Fruit fly (Drosophila melanogaster) whole organism, pupa: ENCODE results near the gene Cyp4g15.

Experiments
- CG10348 ChIP-seq: fragments of 200-800 bp; sonication (Bioruptor generic); IDR thresholded peaks from 2 replicates; pipeline ENCODE4 v1.3.6; 2022; ENCODE audit warnings: missing biosample characterization, missing genetic modification characterization
- CG12605 ChIP-seq: fragments of 200-800 bp; sonication (Bioruptor generic); IDR thresholded peaks from 2 replicates; pipeline ENCODE4 v1.3.6; 2022; ENCODE audit warnings: missing biosample characterization, missing genetic modification characterization
- CG13204 ChIP-seq: fragments of 200-800 bp; sonication (Bioruptor generic); optimal IDR thresholded peaks from 2 replicates; lab custom pipeline; 2018; ENCODE audit warnings: missing biosample characterization, mild to moderate bottlenecking, missing genetic modification characterization, moderate library complexity
- CG14655 ChIP-seq: fragments of 200-800 bp; sonication (Bioruptor generic); optimal IDR thresholded peaks from 3 replicates; lab custom pipeline; 2017; ENCODE audit warnings: mild to moderate bottlenecking, missing biosample characterization, missing genetic modification reagents, missing genetic modification characterization
- CG15710 ChIP-seq: fragments of 200-800 bp; sonication (Bioruptor generic); optimal IDR thresholded peaks from 2 replicates; lab custom pipeline; 2018; ENCODE audit warnings: missing biosample characterization, mild to moderate bottlenecking, missing genetic modification characterization, moderate library complexity
- CG17806 ChIP-seq: fragments of 200-800 bp; sonication (Bioruptor generic); optimal IDR thresholded peaks from 2 replicates; lab custom pipeline; 2018; ENCODE audit warnings: missing biosample characterization, mild to moderate bottlenecking, missing genetic modification characterization, moderate library complexity
- CG32121 ChIP-seq: fragments of 200-800 bp; sonication (Bioruptor generic); IDR thresholded peaks from 2 replicates; pipeline ENCODE4 v1.3.6; 2022; ENCODE audit warnings: missing biosample characterization, missing genetic modification characterization
- CG34367 ChIP-seq: fragments of 200-800 bp; sonication (Bioruptor generic); optimal IDR thresholded peaks from 2 replicates; lab custom pipeline; 2018; ENCODE audit warnings: missing biosample characterization, mild to moderate bottlenecking, missing genetic modification characterization
- CG4496 ChIP-seq: fragments of 200-800 bp; sonication (Bioruptor generic); IDR thresholded peaks from 3 replicates; pipeline ENCODE4 v1.3.6; 2022; ENCODE audit warnings: missing biosample characterization, missing genetic modification characterization
- CG8159 ChIP-seq: fragments of 200-800 bp; sonication (Bioruptor generic); optimal IDR thresholded peaks from 3 replicates; lab custom pipeline; 2018; ENCODE audit warnings: missing biosample characterization, mild to moderate bottlenecking, missing genetic modification characterization, moderate library complexity
- CG8301 ChIP-seq: fragments of 200-800 bp; sonication (Bioruptor generic); optimal IDR thresholded peaks from 2 replicates; lab custom pipeline; 2018; ENCODE audit warnings: missing biosample characterization, mild to moderate bottlenecking, missing genetic modification characterization
- CG9948 ChIP-seq: fragments of 200-800 bp; sonication (Bioruptor generic); optimal IDR thresholded peaks from 2 replicates; lab custom pipeline; 2018; ENCODE audit warnings: missing biosample characterization, mild to moderate bottlenecking, missing genetic modification characterization, moderate library complexity
- D1 ChIP-seq: fragments of 200-800 bp; sonication (Bioruptor generic); optimal IDR thresholded peaks from 2 replicates; lab custom pipeline; 2018; ENCODE audit warnings: missing biosample characterization, mild to moderate bottlenecking, missing genetic modification characterization, moderate library complexity
- EcR ChIP-seq: fragments of 200-800 bp; sonication (Bioruptor generic); optimal IDR thresholded peaks from 3 replicates; lab custom pipeline; 2019; ENCODE audit warnings: missing biosample characterization, missing genetic modification characterization, mild to moderate bottlenecking, moderate library complexity, missing genetic modification reagents
- Ets98B ChIP-seq: fragments of 200-800 bp; sonication (Bioruptor generic); IDR thresholded peaks from 2 replicates; pipeline ENCODE4 v1.3.6; 2022; ENCODE audit warnings: missing biosample characterization, missing genetic modification characterization
- Pif1A ChIP-seq: fragments of 200-800 bp; sonication (Bioruptor generic); optimal IDR thresholded peaks from 3 replicates; lab custom pipeline; 2016; ENCODE audit warnings: missing biosample characterization, missing genetic modification characterization
- Pif1B ChIP-seq: fragments of 200-800 bp; sonication (Bioruptor generic); optimal IDR thresholded peaks from 3 replicates; lab custom pipeline; 2016; ENCODE audit warnings: missing biosample characterization, missing genetic modification characterization
- Snoo ChIP-seq: fragments of 200-800 bp; sonication (Bioruptor generic); optimal IDR thresholded peaks from 3 replicates; lab custom pipeline; 2017; ENCODE audit warnings: missing biosample characterization, mild to moderate bottlenecking, missing genetic modification characterization, inconsistent platforms
- fd96Ca ChIP-seq: fragments of 200-800 bp; sonication (Bioruptor generic); IDR thresholded peaks from 3 replicates; pipeline ENCODE4 v1.3.6; 2022; ENCODE audit warnings: missing biosample characterization, missing genetic modification characterization
- gl ChIP-seq: fragments of 200-800 bp; sonication (Bioruptor generic); optimal IDR thresholded peaks from 2 replicates; lab custom pipeline; 2018; ENCODE audit warnings: missing biosample characterization, mild to moderate bottlenecking, missing genetic modification characterization
- rn ChIP-seq: fragments of 200-800 bp; sonication (Bioruptor generic); IDR thresholded peaks from 2 replicates; pipeline ENCODE4 v1.3.6; 2022; ENCODE audit warnings: missing biosample characterization, missing genetic modification characterization

Gene Cyp4g15

dm6 chrX:11511955-11512354, 35.1 kb downstream of the Cyp4g15 start:
- TF ChIP-seq CG17806 (tag; lab: Kevin White, UChicago) (no peak), CG32121 (0 out of 2 replicates have a peak, but pooled peaks have one; percentile 15), CG10348 (no peak), CG15710 (tag; lab: Kevin White, UChicago) (no peak), Ets98B (GFP tag; lab: Robert Waterston, UW) (no peak), EcR (no peak), CG12605 (GFP tag; lab: Robert Waterston, UW) (no peak), rn (GFP tag; lab: Robert Waterston, UW) (no peak)

dm6 chrX:11512868-11513267, 36.0 kb downstream of the Cyp4g15 start:
- TF ChIP-seq CG15710 (tag; lab: Kevin White, UChicago) = no peak
- no peak for TF ChIP-seq CG10348
- no peak for TF ChIP-seq CG8301 (tag; lab: Kevin White, UChicago)
- TF ChIP-seq CG4496 (GFP tag; lab: Robert Waterston, UW) = no peak
- no peak for TF ChIP-seq CG9948 (tag; lab: Kevin White, UChicago)
- TF ChIP-seq CG17806 (tag; lab: Kevin White, UChicago) = no peak
- TF ChIP-seq EcR = no peak
- TF ChIP-seq CG8159 = no peak
- no peak for TF ChIP-seq gl (tag; lab: Kevin White, UChicago)
- no peak for TF ChIP-seq CG14655
- TF ChIP-seq Pif1B (GFP tag; lab: Kevin White, UChicago) = no peak
- no peak for TF ChIP-seq CG13204 (GFP tag; lab: Kevin White, UChicago)
- TF ChIP-seq rn (GFP tag; lab: Robert Waterston, UW) = no peak
- TF ChIP-seq D1 (tag; lab: Kevin White, UChicago) = no peak
- TF ChIP-seq CG34367 (tag; lab: Kevin White, UChicago) = no peak
- TF ChIP-seq fd96Ca (GFP tag; lab: Robert Waterston, UW) = no peak
- no peak for TF ChIP-seq CG12605 (GFP tag; lab: Robert Waterston, UW)
- TF ChIP-seq CG32121 = no peak

- TF ChIP-seq CG13204 (GFP tag; lab: Kevin White, UChicago) (no peak), Pif1A (GFP tag; lab: Kevin White, UChicago) (no peak), CG10348 (no peak), CG4496 (GFP tag; lab: Robert Waterston, UW) (no peak), CG14655 (no peak), CG15710 (tag; lab: Kevin White, UChicago) (no peak), CG9948 (tag; lab: Kevin White, UChicago) (no peak), EcR (no peak), Ets98B (GFP tag; lab: Robert Waterston, UW) (no peak), rn (GFP tag; lab: Robert Waterston, UW) (no peak), D1 (tag; lab: Kevin White, UChicago) (no peak), CG34367 (tag; lab: Kevin White, UChicago) (no peak), fd96Ca (GFP tag; lab: Robert Waterston, UW) (no peak), gl (tag; lab: Kevin White, UChicago) (no peak), Pif1B (GFP tag; lab: Kevin White, UChicago) (no peak), CG17806 (tag; lab: Kevin White, UChicago) (no peak), CG12605 (GFP tag; lab: Robert Waterston, UW) (no peak), CG32121 (no peak), CG8159 (no peak)
These were observed 38.7 kb downstream of the Cyp4g15 start for dm6 chrX:11515550-11515949.

DNA sequence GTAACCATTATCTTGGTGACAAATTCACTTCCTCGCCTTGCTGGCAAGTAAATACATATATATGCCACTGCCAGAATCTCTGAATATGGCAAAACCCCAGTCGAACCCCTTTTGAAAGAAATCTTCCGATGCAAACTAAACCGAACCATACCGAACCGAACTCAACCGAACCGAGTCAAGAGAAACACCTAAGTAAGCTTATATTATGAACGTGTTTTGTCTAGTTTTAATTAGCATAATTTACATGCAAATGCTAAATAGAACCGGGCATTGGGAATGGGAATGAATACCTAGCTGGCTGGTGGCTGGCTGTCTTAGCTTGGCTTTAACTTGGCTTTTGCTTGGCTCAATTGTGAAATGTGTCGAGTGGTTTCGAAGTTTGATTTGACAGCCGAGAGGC, 40.4 kb downstream of the Cyp4g15 start:
- TF ChIP-seq CG14655 (no peak), CG13204 (GFP tag; lab: Kevin White, UChicago) (no peak), CG10348 (no peak), CG12605 (GFP tag; lab: Robert Waterston, UW) (no peak), CG9948 (tag; lab: Kevin White, UChicago) (no peak), D1 (tag; lab: Kevin White, UChicago) (no peak), Snoo (tag; lab: Kevin White, UChicago) (no peak), Pif1A (GFP tag; lab: Kevin White, UChicago) (no peak), CG34367 (tag; lab: Kevin White, UChicago) (no peak), CG32121 (no peak), CG4496 (GFP tag; lab: Robert Waterston, UW) (no peak), CG8301 (tag; lab: Kevin White, UChicago) (no peak), Ets98B (GFP tag; lab: Robert Waterston, UW) (no peak), rn (GFP tag; lab: Robert Waterston, UW) (no peak), CG15710 (tag; lab: Kevin White, UChicago) (no peak)

DNA sequence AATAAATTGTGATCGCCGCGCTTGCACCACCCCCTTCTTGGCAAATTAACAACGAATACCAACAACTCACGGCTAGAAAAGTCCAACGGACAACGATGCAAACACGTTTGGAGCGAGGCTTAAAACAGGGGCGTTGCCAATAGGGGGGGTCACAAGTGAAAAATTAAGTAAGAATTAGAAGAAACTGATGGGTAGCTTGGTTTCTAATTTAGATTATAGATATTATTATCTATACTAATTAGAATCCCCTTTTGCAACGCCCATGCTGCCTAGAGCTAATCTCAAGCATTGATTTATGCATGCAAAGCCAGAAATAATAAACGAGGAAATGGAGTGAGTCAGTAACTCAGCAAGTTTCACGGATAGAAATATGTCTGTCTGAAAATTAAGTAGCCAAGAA, 41.6 kb downstream of the Cyp4g15 start:
- TF ChIP-seq D1 (tag; lab: Kevin White, UChicago) (no peak), CG15710 (tag; lab: Kevin White, UChicago) (peak; percentile 35), CG10348 (peak; percentile 63), CG8301 (tag; lab: Kevin White, UChicago) (peak; percentile 86), Snoo (tag; lab: Kevin White, UChicago) (no peak), gl (tag; lab: Kevin White, UChicago) (no peak), EcR (no peak), CG13204 (GFP tag; lab: Kevin White, UChicago) (no peak), Ets98B (GFP tag; lab: Robert Waterston, UW) (peak; percentile 96), rn (GFP tag; lab: Robert Waterston, UW) (peak; percentile 75), CG34367 (tag; lab: Kevin White, UChicago) (peak; percentile 24), CG8159 (peak; percentile 17), CG9948 (tag; lab: Kevin White, UChicago) (peak; percentile 50), CG14655 (peak; percentile 86), CG32121 (peak; percentile 94), Pif1A (GFP tag; lab: Kevin White, UChicago) (peak; percentile 74), CG17806 (tag; lab: Kevin White, UChicago) (peak; percentile 43), Pif1B (GFP tag; lab: Kevin White, UChicago) (peak; percentile 62), CG4496 (GFP tag; lab: Robert Waterston, UW) (peak; percentile 97), fd96Ca (GFP tag; lab: Robert Waterston, UW) (peak; percentile 95), CG12605 (GFP tag; lab: Robert Waterston, UW) (peak; percentile 91)
